Worm (Caenorhabditis elegans) whole organism, L2 larva: ENCODE measurements around the gene C09G9.5.

ENCODE experiments used
- C34F6.9 ChIP-seq: fragments of 150-350 bp; optimal IDR thresholded peaks from 2 replicates; lab custom pipeline; 2014; ENCODE audit warnings: missing biosample characterization, missing genetic modification characterization
- F13H6.1 ChIP-seq: sonication (generic microtip); optimal IDR thresholded peaks from 2 replicates; lab custom pipeline; 2016; ENCODE audit warnings: missing genetic modification characterization, missing compliant biosample characterization
- R02D3.7 ChIP-seq: fragments of 150-350 bp; optimal IDR thresholded peaks from 2 replicates; lab custom pipeline; 2014; ENCODE audit warnings: missing biosample characterization, missing genetic modification characterization
- Y55F3AM.14 ChIP-seq: fragments of 200-800 bp; sonication (Bioruptor generic); optimal IDR thresholded peaks from 2 replicates; lab custom pipeline; 2018; ENCODE audit warnings: mild to moderate bottlenecking, missing genetic modification characterization, missing compliant biosample characterization
- ZK546.5 ChIP-seq: sonication (generic microtip); optimal IDR thresholded peaks from 2 replicates; lab custom pipeline; 2017; ENCODE audit warnings: missing biosample characterization, missing genetic modification characterization
- alr-1 ChIP-seq: fragments of 150-350 bp; optimal IDR thresholded peaks from 2 replicates; lab custom pipeline; 2014; ENCODE audit warnings: missing biosample characterization, missing genetic modification characterization
- aly-2 ChIP-seq: fragments of 150-350 bp; optimal IDR thresholded peaks from 2 replicates; lab custom pipeline; 2014; ENCODE audit warnings: missing biosample characterization, missing genetic modification characterization
- ama-1 ChIP-seq: fragments of 150-350 bp; optimal IDR thresholded peaks from 2 replicates; lab custom pipeline; 2018; ENCODE audit warnings: inconsistent platforms
- ceh-16 ChIP-seq: fragments of 150-350 bp; optimal IDR thresholded peaks from 2 replicates; lab custom pipeline; 2014; ENCODE audit warnings: missing biosample characterization, missing genetic modification characterization
- ceh-82 ChIP-seq: fragments of 150-350 bp; optimal IDR thresholded peaks from 2 replicates; lab custom pipeline; 2014; ENCODE audit warnings: missing biosample characterization, missing genetic modification characterization
- crh-2 ChIP-seq: sonication (generic microtip); optimal IDR thresholded peaks from 2 replicates; lab custom pipeline; 2017; ENCODE audit warnings: missing biosample characterization, missing genetic modification characterization
- egl-27 ChIP-seq: sonication (generic microtip); optimal IDR thresholded peaks from 3 replicates; lab custom pipeline; 2017; ENCODE audit warnings: missing biosample characterization, missing genetic modification reagents, missing genetic modification characterization
- elt-1 ChIP-seq: fragments of 150-350 bp; optimal IDR thresholded peaks from 2 replicates; lab custom pipeline; 2014; ENCODE audit warnings: missing biosample characterization, missing genetic modification characterization
- elt-3 ChIP-seq: sonication (generic microtip); optimal IDR thresholded peaks from 2 replicates; lab custom pipeline; 2017; ENCODE audit warnings: missing biosample characterization, missing genetic modification characterization
- fos-1 ChIP-seq: fragments of 150-350 bp; optimal IDR thresholded peaks from 2 replicates; lab custom pipeline; 2014; ENCODE audit warnings: missing biosample characterization, missing genetic modification characterization
- gmeb-1 ChIP-seq: fragments of 150-350 bp; optimal IDR thresholded peaks from 2 replicates; lab custom pipeline; 2014; ENCODE audit warnings: missing biosample characterization, missing genetic modification characterization
- lin-11 ChIP-seq: fragments of 150-350 bp; sonication (generic microtip); optimal IDR thresholded peaks from 2 replicates; lab custom pipeline; 2014; ENCODE audit warnings: missing biosample characterization, missing genetic modification characterization, inconsistent platforms, mixed read lengths
- mab-5 ChIP-seq: fragments of 150-350 bp; optimal IDR thresholded peaks from 2 replicates; lab custom pipeline; 2014; ENCODE audit warnings: missing biosample characterization, missing genetic modification characterization
- mbf-1 ChIP-seq: sonication (generic microtip); optimal IDR thresholded peaks from 2 replicates; lab custom pipeline; 2017; ENCODE audit warnings: missing biosample characterization, missing genetic modification characterization
- mdl-1 ChIP-seq, 2 experiments: fragments of 150-350 bp in 1 of 2; sonication (generic microtip) in 1 of 2; optimal IDR thresholded peaks; 2 replicates each; lab custom pipeline; 2017; ENCODE audit warnings: missing biosample characterization in 2 of 2, missing genetic modification characterization in 2 of 2
- nhr-10 ChIP-seq: sonication (generic microtip); optimal IDR thresholded peaks from 2 replicates; lab custom pipeline; 2017; ENCODE audit warnings: missing biosample characterization, missing genetic modification characterization
- nhr-11 ChIP-seq: fragments of 150-350 bp; optimal IDR thresholded peaks from 2 replicates; lab custom pipeline; 2014; ENCODE audit warnings: missing biosample characterization, missing genetic modification characterization
- nhr-12 ChIP-seq: fragments of 150-350 bp; optimal IDR thresholded peaks from 2 replicates; lab custom pipeline; 2014; ENCODE audit warnings: missing biosample characterization, missing genetic modification characterization
- nhr-129 ChIP-seq: fragments of 150-350 bp; optimal IDR thresholded peaks from 2 replicates; lab custom pipeline; 2014; ENCODE audit warnings: missing biosample characterization, missing genetic modification characterization
- nhr-21 ChIP-seq: fragments of 150-350 bp; optimal IDR thresholded peaks from 2 replicates; lab custom pipeline; 2014; ENCODE audit warnings: missing biosample characterization, missing genetic modification characterization
- nhr-23 ChIP-seq: fragments of 150-350 bp; optimal IDR thresholded peaks from 2 replicates; lab custom pipeline; 2014; ENCODE audit warnings: missing biosample characterization, missing genetic modification reagents, missing genetic modification characterization
- nhr-237 ChIP-seq: fragments of 150-350 bp; optimal IDR thresholded peaks from 2 replicates; lab custom pipeline; 2014; ENCODE audit warnings: missing biosample characterization, missing genetic modification characterization
- nhr-25 ChIP-seq: fragments of 150-350 bp; sonication (generic microtip); optimal IDR thresholded peaks from 3 replicates; lab custom pipeline; 2014; ENCODE audit warnings: missing biosample characterization, missing genetic modification characterization
- peb-1 ChIP-seq: fragments of 150-350 bp; optimal IDR thresholded peaks from 2 replicates; lab custom pipeline; 2014; ENCODE audit warnings: missing biosample characterization, missing genetic modification characterization
- sem-4 ChIP-seq: fragments of 150-350 bp; optimal IDR thresholded peaks from 2 replicates; lab custom pipeline; 2014; ENCODE audit warnings: missing biosample characterization, missing genetic modification reagents, missing genetic modification characterization
- skn-1 ChIP-seq: sonication (generic microtip); optimal IDR thresholded peaks from 2 replicates; lab custom pipeline; 2017; ENCODE audit warnings: missing biosample characterization, missing genetic modification characterization
- sma-3 ChIP-seq: sonication (generic microtip); optimal IDR thresholded peaks from 2 replicates; lab custom pipeline; 2016; ENCODE audit warnings: missing genetic modification reagents, missing genetic modification characterization, missing compliant biosample characterization
- sma-9 ChIP-seq, 2 experiments: fragments of 150-350 bp in 1 of 2; sonication (generic microtip) in 1 of 2; optimal IDR thresholded peaks; 2 replicates each; lab custom pipeline; 2014 to 2016; ENCODE audit warnings: missing genetic modification characterization in 2 of 2, mild to moderate bottlenecking in 1 of 2, missing biosample characterization in 1 of 2, missing compliant biosample characterization in 1 of 2, missing genetic modification reagents in 1 of 2, moderate library complexity in 1 of 2
- unc-62 ChIP-seq: fragments of 150-350 bp; optimal IDR thresholded peaks from 2 replicates; lab custom pipeline; 2014; ENCODE audit warnings: missing biosample characterization, missing genetic modification reagents, missing genetic modification characterization
- ztf-4 ChIP-seq: fragments of 150-350 bp; optimal IDR thresholded peaks from 2 replicates; lab custom pipeline; 2014; ENCODE audit warnings: missing biosample characterization, missing genetic modification characterization

C09G9.5 gene

DNA sequence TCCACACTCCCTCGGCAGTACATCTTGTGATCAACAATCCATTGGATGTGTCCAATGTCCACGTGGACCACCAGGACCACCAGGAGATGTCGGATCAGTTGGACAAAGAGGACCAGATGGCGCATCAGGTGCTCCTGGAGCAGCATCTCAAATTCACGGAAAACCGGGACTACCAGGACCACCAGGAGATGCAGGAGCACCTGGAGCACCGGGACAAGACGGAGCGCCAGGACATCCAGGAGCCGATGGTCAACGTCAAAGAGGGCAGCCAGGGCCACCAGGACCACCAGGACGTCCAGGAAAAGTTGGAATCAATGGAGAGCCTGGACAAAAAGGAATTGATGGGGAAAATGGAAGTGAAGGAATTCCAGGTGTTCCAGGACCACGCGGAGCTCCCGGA, 37.3 kb upstream of the C09G9.5 start:
- TF ChIP-seq nhr-12 (tag; lab: Kevin White, UChicago) (no peak), ceh-16 (tag; lab: Kevin White, UChicago) (no peak), sma-9 (GFP tag; optimal IDR thresholded peaks at IDR 0.05; lab: Kevin White, UChicago) (no peak), sma-9 (tag; optimal IDR thresholded peaks at IDR 0.05; lab: Kevin White, UChicago) (no peak), mab-5 (tag; lab: Kevin White, UChicago) (no peak)

DNA sequence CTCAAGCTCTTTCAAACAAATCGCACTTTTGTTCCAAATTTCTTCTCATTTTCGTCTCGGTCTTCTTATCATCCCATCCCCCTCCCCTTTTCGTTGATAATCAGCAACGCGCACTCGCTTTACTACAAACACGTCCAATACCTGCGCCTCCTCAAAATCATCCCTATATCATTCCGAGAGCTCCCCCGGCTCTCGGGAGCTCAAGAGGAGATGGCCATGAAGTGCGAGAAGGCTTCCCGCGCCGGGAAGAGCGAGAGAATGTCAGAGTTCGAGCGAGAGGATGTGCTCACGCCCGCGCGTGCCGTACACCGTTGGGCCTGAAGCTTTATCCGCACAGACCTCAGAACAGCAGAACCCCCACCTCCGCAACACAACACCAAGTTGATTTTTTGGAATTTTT, 35.5 kb upstream of the C09G9.5 start:
- no peak for TF ChIP-seq alr-1 (tag; lab: Kevin White, UChicago)
- no peak for TF ChIP-seq nhr-12 (tag; lab: Kevin White, UChicago)
- TF ChIP-seq F13H6.1 (tag; lab: Kevin White, UChicago): peak; percentile 47
- TF ChIP-seq, all 48 proteins: peak for 1

DNA sequence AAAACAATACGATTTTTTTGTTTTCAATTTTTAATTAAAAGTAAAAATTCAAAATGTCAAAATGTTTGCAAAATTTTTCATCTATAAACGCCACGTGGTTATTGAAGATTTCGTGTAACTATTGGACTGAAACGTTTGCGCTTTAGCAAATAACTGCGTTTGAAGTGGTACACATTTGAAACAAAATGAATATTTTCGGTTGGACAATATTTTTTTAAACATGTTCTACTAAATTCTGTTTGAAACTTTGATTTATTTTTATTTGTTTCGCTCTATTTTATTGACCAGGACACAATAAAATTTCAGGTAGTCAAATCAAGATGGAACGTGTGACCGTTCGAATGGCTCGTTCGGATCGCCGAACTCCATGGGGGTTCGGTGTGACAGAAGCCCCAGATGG, 34.1 kb upstream of the C09G9.5 start, which contains the start of gene alp-1:
Gene alp-1 (plus strand): TSS at position 301 of the 400 bp plus-strand sequence.
- TF ChIP-seq skn-1 (tag; lab: Kevin White, UChicago): no peak
- no peak for TF ChIP-seq sma-3
- no peak for TF ChIP-seq fos-1 (tag; lab: Kevin White, UChicago)
- no peak for TF ChIP-seq crh-2 (tag; lab: Kevin White, UChicago)
- no peak for TF ChIP-seq nhr-12 (tag; lab: Kevin White, UChicago)
- no peak for TF ChIP-seq Y55F3AM.14
- no peak for TF ChIP-seq nhr-11
- TF ChIP-seq egl-27 (tag; lab: Kevin White, UChicago): no peak
- TF ChIP-seq ama-1 (lab: Kevin White, UChicago): no peak
- no peak for TF ChIP-seq R02D3.7
- TF ChIP-seq ztf-4 (tag; lab: Kevin White, UChicago): no peak
- TF ChIP-seq ceh-82 (tag; lab: Kevin White, UChicago): no peak
- no peak for TF ChIP-seq nhr-129 (tag; lab: Kevin White, UChicago)
- TF ChIP-seq peb-1: no peak

DNA sequence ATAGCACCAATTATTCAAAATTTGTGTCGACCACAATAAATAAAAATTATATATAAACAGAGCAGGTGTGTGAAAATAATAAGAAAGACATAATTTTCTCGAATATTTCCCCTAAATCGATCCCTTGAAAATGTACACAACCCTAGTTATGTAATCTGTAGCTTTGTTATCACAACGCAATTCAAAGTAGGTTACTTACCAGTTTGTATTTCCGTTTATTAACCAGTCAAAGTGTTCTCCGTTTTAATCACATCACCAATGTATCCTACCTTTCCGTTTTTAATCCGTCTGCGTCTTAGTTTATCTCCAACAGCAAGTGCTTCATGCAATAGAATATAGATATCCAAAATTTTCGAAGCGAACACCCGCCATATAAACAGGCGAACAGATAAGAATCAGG, 33.0 kb upstream of the C09G9.5 start:
- TF ChIP-seq nhr-10 (tag; lab: Kevin White, UChicago) (no peak), elt-3 (tag; lab: Kevin White, UChicago) (no peak), lin-11 (tag; lab: Kevin White, UChicago) (no peak), aly-2 (tag; lab: Kevin White, UChicago) (no peak), sem-4 (tag; lab: Kevin White, UChicago) (no peak), ZK546.5 (tag; lab: Kevin White, UChicago) (no peak), skn-1 (tag; lab: Kevin White, UChicago) (no peak), ceh-16 (tag; lab: Kevin White, UChicago) (no peak), elt-1 (tag; lab: Kevin White, UChicago) (no peak), sma-9 (GFP tag; optimal IDR thresholded peaks at IDR 0.05; lab: Kevin White, UChicago) (no peak), sma-9 (tag; optimal IDR thresholded peaks at IDR 0.05; lab: Kevin White, UChicago) (no peak), fos-1 (tag; lab: Kevin White, UChicago) (no peak), mdl-1 (tag; optimal IDR thresholded peaks at IDR 0.05; lab: Kevin White, UChicago) (no peak), mbf-1 (no peak), gmeb-1 (tag; lab: Kevin White, UChicago) (no peak), unc-62 (GFP tag; lab: Kevin White, UChicago) (no peak), nhr-23 (tag; lab: Kevin White, UChicago) (no peak)

DNA sequence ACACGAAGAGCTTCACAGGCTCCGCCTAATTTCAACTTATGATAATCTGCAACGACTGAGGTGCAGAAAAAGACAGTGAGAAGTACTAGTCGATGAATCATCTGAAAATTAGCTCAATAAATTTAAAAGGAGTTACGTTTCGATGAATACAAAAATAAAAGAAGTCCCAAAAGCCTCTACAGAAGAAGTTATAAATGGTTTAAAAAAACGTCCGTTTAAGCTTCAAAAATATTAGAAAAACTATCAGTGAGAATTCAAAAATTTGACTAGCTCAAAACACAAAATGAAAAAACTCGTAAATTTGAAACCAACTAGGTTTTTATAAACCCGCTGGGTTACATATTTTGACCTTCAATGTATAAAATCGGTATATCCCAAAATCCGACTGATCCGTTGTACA, 30.4 kb upstream of the C09G9.5 start, which contains the start of gene T11B7.5:
Gene T11B7.5 (minus strand): TSS at position 101 of the 400 bp plus-strand sequence.
- TF ChIP-seq nhr-237 (tag; lab: Kevin White, UChicago) (no peak), lin-11 (tag; lab: Kevin White, UChicago) (no peak), F13H6.1 (tag; lab: Kevin White, UChicago) (no peak)
- TF ChIP-seq, all 48 proteins: peak for 0

DNA sequence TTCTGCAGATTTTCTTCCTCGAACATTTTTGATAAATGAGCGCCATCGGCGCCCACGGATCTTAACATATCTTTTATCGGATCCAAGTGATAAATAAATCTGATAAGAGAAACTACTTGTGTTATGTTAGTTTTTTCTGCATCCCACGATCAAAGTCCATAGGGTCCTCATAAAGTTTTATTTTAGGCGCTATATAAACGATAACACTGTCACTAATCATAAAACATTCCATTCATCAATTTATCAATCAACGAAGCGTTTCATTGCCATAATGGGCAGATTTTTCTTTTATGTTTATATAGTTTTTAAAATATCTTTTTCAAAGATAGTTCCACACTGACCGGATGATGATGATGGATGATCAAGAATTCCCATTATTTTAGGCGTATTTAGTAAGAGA, 21.7 kb upstream of the C09G9.5 start:
- no peak for TF ChIP-seq mdl-1 (tag; optimal IDR thresholded peaks at IDR 0.05; lab: Kevin White, UChicago)
- TF ChIP-seq gmeb-1 (tag; lab: Kevin White, UChicago): peak; percentile 36
- no peak for TF ChIP-seq ceh-16 (tag; lab: Kevin White, UChicago)
- TF ChIP-seq unc-62 (GFP tag; lab: Kevin White, UChicago): peak; percentile 15
- no peak for TF ChIP-seq lin-11 (tag; lab: Kevin White, UChicago)
- TF ChIP-seq C34F6.9 (tag; lab: Kevin White, UChicago): no peak
- TF ChIP-seq mab-5 (tag; lab: Kevin White, UChicago): peak; percentile 52
- TF ChIP-seq sma-3: peak; percentile 5
- peak; percentile 43 for TF ChIP-seq sma-9 (GFP tag; optimal IDR thresholded peaks at IDR 0.05; lab: Kevin White, UChicago)
- TF ChIP-seq sma-9 (tag; optimal IDR thresholded peaks at IDR 0.05; lab: Kevin White, UChicago): no peak
- TF ChIP-seq nhr-25 (tag; lab: Kevin White, UChicago): peak; percentile 34
- TF ChIP-seq nhr-21: peak; percentile 53
- no peak for TF ChIP-seq egl-27 (tag; lab: Kevin White, UChicago)
- TF ChIP-seq ceh-82 (tag; lab: Kevin White, UChicago): no peak
